Worm (Caenorhabditis elegans) whole organism, L2 larva: ENCODE measurements around the gene K06H7.7.

Experiments
- dmd-4 ChIP-seq: sonication (generic microtip); optimal IDR thresholded peaks from 2 replicates; lab custom pipeline; 2017; ENCODE audit warnings: missing biosample characterization, missing genetic modification characterization
- fos-1 ChIP-seq: fragments of 150-350 bp; optimal IDR thresholded peaks from 2 replicates; lab custom pipeline; 2014; ENCODE audit warnings: missing biosample characterization, missing genetic modification characterization
- nhr-21 ChIP-seq: fragments of 150-350 bp; optimal IDR thresholded peaks from 2 replicates; lab custom pipeline; 2014; ENCODE audit warnings: missing biosample characterization, missing genetic modification characterization
- skn-1 ChIP-seq: sonication (generic microtip); optimal IDR thresholded peaks from 2 replicates; lab custom pipeline; 2017; ENCODE audit warnings: missing biosample characterization, missing genetic modification characterization
- unc-39 ChIP-seq: fragments of 150-350 bp; optimal IDR thresholded peaks from 2 replicates; lab custom pipeline; 2014; ENCODE audit warnings: missing biosample characterization, missing genetic modification characterization
- unc-62 ChIP-seq: fragments of 150-350 bp; optimal IDR thresholded peaks from 2 replicates; lab custom pipeline; 2014; ENCODE audit warnings: missing biosample characterization, missing genetic modification reagents, missing genetic modification characterization
- ztf-11 ChIP-seq: sonication (generic microtip); optimal IDR thresholded peaks from 2 replicates; lab custom pipeline; 2017; ENCODE audit warnings: missing biosample characterization, missing genetic modification characterization
- ztf-4 ChIP-seq: fragments of 150-350 bp; optimal IDR thresholded peaks from 2 replicates; lab custom pipeline; 2014; ENCODE audit warnings: missing biosample characterization, missing genetic modification characterization

ce11 chrIII:8125234-8125633, 40.0 kb upstream of the K06H7.7 start:
- no peak for TF ChIP-seq ztf-11
- no peak for TF ChIP-seq skn-1 (tag; lab: Kevin White, UChicago)
- TF ChIP-seq unc-62 (GFP tag; lab: Kevin White, UChicago) = no peak
- TF ChIP-seq ztf-4 = peak; percentile 40
- peak; percentile 34 for TF ChIP-seq nhr-21 (tag; lab: Kevin White, UChicago)
- peak; percentile 72 for TF ChIP-seq fos-1 (tag; lab: Kevin White, UChicago)
- TF ChIP-seq dmd-4 (tag; lab: Kevin White, UChicago) = no peak
- TF ChIP-seq unc-39 (tag; lab: Kevin White, UChicago) = no peak
